Fruit fly (Drosophila melanogaster) whole organism, embryonic: Measurements from ENCODE around the gene CG11384.
A peak's percentile ranks its signal among the peaks of the same experiment; 100 is the strongest.

Experiments
- Aef1 ChIP-seq: fragments of 200-800 bp; sonication (Bioruptor generic); IDR thresholded peaks from 3 replicates; pipeline ENCODE4 v1.3.6; 2022; ENCODE audit warnings: missing biosample characterization, missing genetic modification characterization
- CG10147 ChIP-seq: fragments of 200-800 bp; sonication (Bioruptor generic); optimal IDR thresholded peaks from 2 replicates; lab custom pipeline; 2019; ENCODE audit warnings: missing biosample characterization, mild to moderate bottlenecking, missing genetic modification characterization, moderate library complexity
- CG10267 ChIP-seq: fragments of 200-800 bp; sonication (Bioruptor generic); optimal IDR thresholded peaks from 2 replicates; lab custom pipeline; 2018; ENCODE audit warnings: missing biosample characterization, mild to moderate bottlenecking, missing genetic modification characterization, moderate library complexity
- CG10431 ChIP-seq: fragments of 200-800 bp; sonication (Bioruptor generic); optimal IDR thresholded peaks from 3 replicates; lab custom pipeline; 2018; ENCODE audit warnings: missing biosample characterization, mild to moderate bottlenecking, missing genetic modification characterization
- CG10543 ChIP-seq: fragments of 200-800 bp; sonication (Bioruptor generic); optimal IDR thresholded peaks from 3 replicates; lab custom pipeline; 2017; ENCODE audit warnings: missing biosample characterization, mild to moderate bottlenecking, missing genetic modification characterization, moderate library complexity
- CG11398 ChIP-seq: fragments of 200-800 bp; sonication (Bioruptor generic); optimal IDR thresholded peaks from 2 replicates; lab custom pipeline; 2016; ENCODE audit warnings: missing biosample characterization, missing genetic modification characterization
- CG13894 ChIP-seq: fragments of 200-800 bp; sonication (Bioruptor generic); optimal IDR thresholded peaks from 3 replicates; lab custom pipeline; 2018; ENCODE audit warnings: missing biosample characterization, mild to moderate bottlenecking, missing genetic modification characterization, moderate library complexity
- CG15696 ChIP-seq: fragments of 200-800 bp; sonication (Bioruptor generic); optimal IDR thresholded peaks from 2 replicates; lab custom pipeline; 2019; ENCODE audit warnings: missing biosample characterization, mild to moderate bottlenecking, missing genetic modification characterization, moderate library complexity
- CG1602 ChIP-seq: fragments of 200-800 bp; sonication (Bioruptor generic); optimal IDR thresholded peaks from 3 replicates; lab custom pipeline; 2016; ENCODE audit warnings: missing biosample characterization, missing genetic modification characterization
- CG17385 ChIP-seq: fragments of 200-800 bp; sonication (Bioruptor generic); optimal IDR thresholded peaks from 3 replicates; lab custom pipeline; 2018; ENCODE audit warnings: missing biosample characterization, mild to moderate bottlenecking, missing genetic modification characterization
- CG17612 ChIP-seq: fragments of 200-800 bp; sonication (Bioruptor generic); IDR thresholded peaks from 2 replicates; pipeline ENCODE4 v1.3.6; 2022; ENCODE audit warnings: missing biosample characterization, missing genetic modification characterization
- CG17912 ChIP-seq: fragments of 200-800 bp; sonication (Bioruptor generic); optimal IDR thresholded peaks from 2 replicates; lab custom pipeline; 2018; ENCODE audit warnings: missing biosample characterization, mild to moderate bottlenecking, missing genetic modification characterization
- CG31365 ChIP-seq: fragments of 200-800 bp; sonication (Bioruptor generic); optimal IDR thresholded peaks from 2 replicates; lab custom pipeline; 2018; ENCODE audit warnings: missing biosample characterization, mild to moderate bottlenecking, missing genetic modification characterization
- CG4328 ChIP-seq: fragments of 200-800 bp; sonication (Bioruptor generic); optimal IDR thresholded peaks from 3 replicates; lab custom pipeline; 2017; ENCODE audit warnings: missing biosample characterization, missing genetic modification reagents, missing genetic modification characterization
- CG6813 ChIP-seq: fragments of 200-800 bp; sonication (Bioruptor generic); optimal IDR thresholded peaks from 2 replicates; lab custom pipeline; 2017; ENCODE audit warnings: missing biosample characterization, missing genetic modification characterization, mild to moderate bottlenecking, moderate library complexity, missing genetic modification reagents
- CG7271 ChIP-seq: fragments of 200-800 bp; sonication (Bioruptor generic); optimal IDR thresholded peaks from 2 replicates; lab custom pipeline; 2018; ENCODE audit warnings: missing biosample characterization, mild to moderate bottlenecking, missing genetic modification characterization, moderate library complexity
- CG8765 ChIP-seq: fragments of 200-800 bp; sonication (Bioruptor generic); IDR thresholded peaks from 2 replicates; pipeline ENCODE4 v1.3.6; 2022; ENCODE audit warnings: missing biosample characterization, missing genetic modification characterization
- CTCF ChIP-seq: fragments of 200-800 bp; sonication (Bioruptor generic); optimal IDR thresholded peaks from 2 replicates; lab custom pipeline; 2017; ENCODE audit warnings: missing biosample characterization, mild to moderate bottlenecking, missing genetic modification characterization, moderate library complexity
- CoRest ChIP-seq: fragments of 200-800 bp; sonication (Bioruptor generic); optimal IDR thresholded peaks from 3 replicates; lab custom pipeline; 2018; ENCODE audit warnings: missing biosample characterization, mild to moderate bottlenecking, missing genetic modification characterization, moderate library complexity
- Dll ChIP-seq: fragments of 200-800 bp; sonication (Bioruptor generic); IDR thresholded peaks from 4 replicates; pipeline ENCODE4 v1.3.6; 2022; ENCODE audit warnings: missing biosample characterization, missing genetic modification characterization; ENCODE audit not compliant: partially characterized antibody
- E2f1 ChIP-seq: fragments of 200-800 bp; sonication (Bioruptor generic); IDR thresholded peaks from 2 replicates; pipeline ENCODE4 v1.3.6; 2022; ENCODE audit warnings: missing biosample characterization, missing genetic modification characterization
- Eip74EF ChIP-seq, 2 experiments: fragments of 200-800 bp in 1 of 2; fragments of >200 bp in 1 of 2; sonication (Bioruptor generic) in 1 of 2; optimal IDR thresholded peaks; 2 replicates each; lab custom pipeline; 2017 to 2019; ENCODE audit warnings: missing biosample characterization in 2 of 2, missing genetic modification characterization in 2 of 2, mild to moderate bottlenecking in 1 of 2, moderate library complexity in 1 of 2
- HLHmδ ChIP-seq: fragments of 200-800 bp; sonication (Bioruptor generic); optimal IDR thresholded peaks from 2 replicates; lab custom pipeline; 2018; ENCODE audit warnings: missing biosample characterization, mild to moderate bottlenecking, missing genetic modification characterization, moderate library complexity
- Jarid2 ChIP-seq: fragments of 200-800 bp; sonication (Bioruptor generic); optimal IDR thresholded peaks from 3 replicates; lab custom pipeline; 2017; ENCODE audit warnings: mild to moderate bottlenecking, missing biosample characterization, missing genetic modification reagents, missing genetic modification characterization
- Mrtf ChIP-seq: fragments of 200-800 bp; sonication (Bioruptor generic); IDR thresholded peaks from 3 replicates; pipeline ENCODE4 v1.3.6; 2022; ENCODE audit warnings: missing biosample characterization, missing genetic modification characterization
- Ravus ChIP-seq: fragments of 200-800 bp; sonication (Bioruptor generic); IDR thresholded peaks from 2 replicates; pipeline ENCODE4 v1.3.6; 2022; ENCODE audit warnings: missing biosample characterization, missing genetic modification characterization
- Scr ChIP-seq: fragments of 200-800 bp; sonication (Bioruptor generic); IDR thresholded peaks from 2 replicates; pipeline ENCODE4 v1.3.6; 2022; ENCODE audit warnings: missing biosample characterization, missing genetic modification characterization; ENCODE audit not compliant: partially characterized antibody
- Sin3A ChIP-seq: fragments of >200 bp; optimal IDR thresholded peaks from 2 replicates; lab custom pipeline; 2018
- Six4 ChIP-seq: fragments of 200-800 bp; sonication (Bioruptor generic); optimal IDR thresholded peaks from 2 replicates; lab custom pipeline; 2016; ENCODE audit warnings: missing biosample characterization, missing genetic modification characterization
- Vsx1 ChIP-seq: fragments of 200-800 bp; sonication (Bioruptor generic); optimal IDR thresholded peaks from 2 replicates; lab custom pipeline; 2017; ENCODE audit warnings: missing biosample characterization, mild to moderate bottlenecking, missing genetic modification characterization, missing genetic modification reagents
- bbx ChIP-seq: fragments of 200-800 bp; sonication (Bioruptor generic); IDR thresholded peaks from 2 replicates; pipeline ENCODE4 v1.3.6; 2022; ENCODE audit warnings: missing biosample characterization, missing genetic modification characterization; ENCODE audit not compliant: partially characterized antibody
- br ChIP-seq: fragments of >200 bp; optimal IDR thresholded peaks from 2 replicates; lab custom pipeline; 2017
- btn ChIP-seq: fragments of 200-800 bp; sonication (Bioruptor generic); optimal IDR thresholded peaks from 2 replicates; lab custom pipeline; 2016; ENCODE audit warnings: missing biosample characterization, missing genetic modification characterization
- cas ChIP-seq: fragments of 200-800 bp; sonication (Bioruptor generic); IDR thresholded peaks from 2 replicates; pipeline ENCODE4 v1.3.6; 2022; ENCODE audit warnings: missing biosample characterization, missing genetic modification characterization
- cwo ChIP-seq: fragments of 200-800 bp; sonication (Bioruptor generic); optimal IDR thresholded peaks from 3 replicates; lab custom pipeline; 2017; ENCODE audit warnings: missing biosample characterization, missing genetic modification characterization, mild to moderate bottlenecking, moderate library complexity, missing genetic modification reagents
- fu2 ChIP-seq: fragments of 200-800 bp; sonication (Bioruptor generic); optimal IDR thresholded peaks from 2 replicates; lab custom pipeline; 2016; ENCODE audit warnings: missing biosample characterization, missing genetic modification characterization
- gfzf ChIP-seq: fragments of 200-800 bp; sonication (Bioruptor generic); optimal IDR thresholded peaks from 2 replicates; lab custom pipeline; 2016; ENCODE audit warnings: missing biosample characterization, mild to moderate bottlenecking, missing genetic modification characterization, moderate library complexity
- grn ChIP-seq: fragments of 200-800 bp; sonication (Bioruptor generic); optimal IDR thresholded peaks from 3 replicates; lab custom pipeline; 2017; ENCODE audit warnings: missing biosample characterization, missing genetic modification characterization
- ham ChIP-seq: fragments of 200-800 bp; sonication (Bioruptor generic); IDR thresholded peaks from 2 replicates; pipeline ENCODE4 v1.3.6; 2022; ENCODE audit warnings: missing biosample characterization, missing genetic modification characterization
- hth ChIP-seq: fragments of >200 bp; optimal IDR thresholded peaks from 2 replicates; lab custom pipeline; 2017; ENCODE audit warnings: inconsistent platforms
- lbe ChIP-seq: fragments of 200-800 bp; sonication (Bioruptor generic); optimal IDR thresholded peaks from 2 replicates; lab custom pipeline; 2016; ENCODE audit warnings: missing biosample characterization, mild to moderate bottlenecking, missing genetic modification characterization
- nerfin-1 ChIP-seq: fragments of 200-800 bp; sonication (Bioruptor generic); optimal IDR thresholded peaks from 3 replicates; lab custom pipeline; 2019; ENCODE audit warnings: missing biosample characterization, mild to moderate bottlenecking, missing genetic modification characterization, moderate library complexity
- otp ChIP-seq: fragments of 200-800 bp; sonication (Bioruptor generic); IDR thresholded peaks from 3 replicates; pipeline ENCODE4, ENCODE4 v1.3.6; 2022; ENCODE audit warnings: missing biosample characterization, missing genetic modification characterization
- peb ChIP-seq: fragments of 200-800 bp; sonication (Bioruptor generic); IDR thresholded peaks from 2 replicates; pipeline ENCODE4 v1.3.6; 2022; ENCODE audit warnings: missing biosample characterization, missing genetic modification characterization
- psq ChIP-seq: fragments of 200-800 bp; sonication (Bioruptor generic); optimal IDR thresholded peaks from 2 replicates; lab custom pipeline; 2017; ENCODE audit warnings: missing biosample characterization, missing genetic modification characterization
- pum ChIP-seq: fragments of 200-800 bp; sonication (Bioruptor generic); optimal IDR thresholded peaks from 2 replicates; lab custom pipeline; 2016; ENCODE audit warnings: missing biosample characterization, missing genetic modification characterization
- repo ChIP-seq: fragments of 200-800 bp; sonication (Bioruptor generic); optimal IDR thresholded peaks from 2 replicates; lab custom pipeline; 2016; ENCODE audit warnings: missing biosample characterization, missing genetic modification characterization
- sens-2 ChIP-seq: fragments of 200-800 bp; sonication (Bioruptor generic); IDR thresholded peaks from 2 replicates; pipeline ENCODE4 v1.3.6; 2022; ENCODE audit warnings: missing biosample characterization, missing genetic modification characterization
- so ChIP-seq: fragments of 200-800 bp; sonication (Bioruptor generic); IDR thresholded peaks from 3 replicates; pipeline ENCODE4 v1.3.6; 2022; ENCODE audit warnings: missing biosample characterization, missing genetic modification characterization
- tgo ChIP-seq: fragments of 200-800 bp; sonication (Bioruptor generic); IDR thresholded peaks from 3 replicates; pipeline ENCODE4 v1.3.6; 2022; ENCODE audit warnings: missing biosample characterization, missing genetic modification characterization
- trem ChIP-seq: fragments of 200-800 bp; optimal IDR thresholded peaks from 3 replicates; lab custom pipeline; 2019; ENCODE audit warnings: missing biosample characterization, mild to moderate bottlenecking, missing genetic modification characterization, moderate library complexity
- trh ChIP-seq: fragments of 200-800 bp; sonication (Bioruptor generic); optimal IDR thresholded peaks from 2 replicates; lab custom pipeline; 2016; ENCODE audit warnings: missing biosample characterization, missing genetic modification characterization
- zfh1 ChIP-seq: fragments of 200-800 bp; sonication (Bioruptor generic); IDR thresholded peaks from 3 replicates; pipeline ENCODE4 v1.3.6; 2022; ENCODE audit warnings: missing biosample characterization, missing genetic modification characterization

Gene CG11384

dm6 chrX:1171018-1171417, 4.8 kb downstream of the CG11384 start (continued):
- TF ChIP-seq repo (no peak), psq (no peak), nerfin-1 (tag; lab: Kevin White, UChicago) (no peak), Aef1 (no peak), CG4328 (GFP tag; lab: Kevin White, UChicago) (peak; percentile 47), Jarid2 (GFP tag; lab: Kevin White, UChicago) (peak; percentile 3), cas (GFP tag; lab: Robert Waterston, UW) (no peak), sens-2 (GFP tag; lab: Robert Waterston, UW) (no peak), CG31365 (no peak), CG8765 (GFP tag; lab: Robert Waterston, UW) (no peak), pum (GFP tag; lab: Kevin White, UChicago) (no peak), CoRest (peak; percentile 65), br (lab: Kevin White, UChicago) (no peak), peb (GFP tag; lab: Robert Waterston, UW) (no peak), CG10543 (GFP tag; lab: Kevin White, UChicago) (peak; percentile 59), CTCF (GFP tag; lab: Kevin White, UChicago) (no peak), hth (lab: Kevin White, UChicago) (no peak), trh (no peak), Eip74EF (GFP tag; optimal IDR thresholded peaks at IDR 0.05; lab: Kevin White, UChicago) (peak in 1 of 2 experiments; percentile 31), so (GFP tag; lab: Robert Waterston, UW) (no peak), CG13894 (tag; lab: Kevin White, UChicago) (no peak), CG7271 (tag; lab: Kevin White, UChicago) (no peak), Dll (GFP tag; lab: Robert Waterston, UW) (no peak), ham (no peak), fu2 (GFP tag; lab: Kevin White, UChicago) (peak; percentile 3), Ravus (GFP tag; lab: Robert Waterston, UW) (no peak), CG11398 (GFP tag; lab: Kevin White, UChicago) (no peak), lbe (GFP tag; lab: Kevin White, UChicago) (peak; percentile 45), CG17612 (GFP tag; lab: Robert Waterston, UW) (no peak), Sin3A (lab: Kevin White, UChicago) (no peak), CG17912 (GFP tag; lab: Kevin White, UChicago) (no peak), cwo (GFP tag; lab: Kevin White, UChicago) (peak; percentile 54), bbx (GFP tag; lab: Robert Waterston, UW) (no peak), Mrtf (GFP tag; lab: Robert Waterston, UW) (no peak), btn (no peak), Vsx1 (GFP tag; lab: Kevin White, UChicago) (no peak), CG10267 (peak; percentile 8), trem (tag; lab: Kevin White, UChicago) (no peak), CG15696 (tag; lab: Kevin White, UChicago) (peak; percentile 15), CG6813 (GFP tag; lab: Kevin White, UChicago) (no peak), E2f1 (GFP tag; lab: Robert Waterston, UW) (0 out of 2 replicates have a peak, but pooled peaks have one; percentile 24), zfh1 (GFP tag; lab: Robert Waterston, UW) (no peak), CG10147 (GFP tag; lab: Kevin White, UChicago) (peak; percentile 34), Scr (GFP tag; lab: Robert Waterston, UW) (no peak), HLHmδ (GFP tag; lab: Kevin White, UChicago) (no peak), CG10431 (GFP tag; lab: Kevin White, UChicago) (no peak), otp (no peak), CG17385 (GFP tag; lab: Kevin White, UChicago) (peak; percentile 51), Six4 (no peak), tgo (GFP tag; lab: Robert Waterston, UW) (peak; percentile 32; the same call in 2 of the 3 replicates), gfzf (GFP tag; lab: Kevin White, UChicago) (no peak), grn (GFP tag; lab: Kevin White, UChicago) (no peak), CG1602 (GFP tag; lab: Kevin White, UChicago) (no peak)
